In genomic region chrIII:4223668-4224127, ce11 we compare ENCODE assay signal across 1 worm cellular context.
A peak's percentile ranks its signal among the peaks of the same experiment; 100 is the strongest.
TF ChIP-seq lines count a peak whose summit lies in the region.

No protein-coding gene starts in this region.

TF ChIP-seq in whole organism, L1 larva, 84 proteins besides CTCF, POLR2A, EP300 and RAD21 (continued from another document):
- TF ChIP-seq ces-1 (GFP tag; optimal IDR thresholded peaks at IDR 0.05; lab: Kevin White, UChicago) (no peak), unc-30 (tag; optimal IDR thresholded peaks at IDR 0.05; lab: Kevin White, UChicago) (no peak), fkh-10 (GFP tag; optimal IDR thresholded peaks at IDR 0.05; lab: Kevin White, UChicago) (peak; percentile 83), efl-3 (GFP tag; optimal IDR thresholded peaks at IDR 0.05; lab: Kevin White, UChicago) (no peak), sup-37 (GFP tag; optimal IDR thresholded peaks at IDR 0.05; lab: Kevin White, UChicago) (peak; percentile 37), snpc-4 (tag; optimal IDR thresholded peaks at IDR 0.05; lab: Kevin White, UChicago) (peak; percentile 72), ets-5 (GFP tag; IDR thresholded peaks at IDR 0.05; lab: Robert Waterston, UW) (no peak), C16A3.4 (tag; optimal IDR thresholded peaks at IDR 0.05; lab: Kevin White, UChicago) (peak; percentile 79), C04F5.9 (tag; optimal IDR thresholded peaks at IDR 0.05; lab: Kevin White, UChicago) (no peak), ceh-63 (GFP tag; optimal IDR thresholded peaks at IDR 0.05; lab: Kevin White, UChicago) (no peak), lin-35 (GFP tag; optimal IDR thresholded peaks at IDR 0.05; lab: Kevin White, UChicago) (peak; percentile 73 to 77), grh-1 (GFP tag; IDR thresholded peaks at IDR 0.05; lab: Robert Waterston, UW) (no peak), egl-27 (tag; optimal IDR thresholded peaks at IDR 0.05; lab: Kevin White, UChicago) (peak; percentile 29 to 84), lir-3 (tag; optimal IDR thresholded peaks at IDR 0.05; lab: Kevin White, UChicago; ENCODE audit: poor library complexity) (peak; percentile 45), nhr-76 (tag; optimal IDR thresholded peaks at IDR 0.05; lab: Kevin White, UChicago) (no peak), fkh-8 (tag; optimal IDR thresholded peaks at IDR 0.05; lab: Kevin White, UChicago) (peak; percentile 95), nhr-77 (tag; optimal IDR thresholded peaks at IDR 0.05; lab: Kevin White, UChicago) (peak; percentile 87), mep-1 (tag; optimal IDR thresholded peaks at IDR 0.05; lab: Kevin White, UChicago) (peak; percentile 89), nhr-47 (tag; optimal IDR thresholded peaks at IDR 0.05; lab: Kevin White, UChicago) (peak; percentile 86), hpl-2 (GFP tag; optimal IDR thresholded peaks at IDR 0.05; lab: Kevin White, UChicago) (no peak), aly-2 (tag; optimal IDR thresholded peaks at IDR 0.05; lab: Kevin White, UChicago) (no peak), nhr-237 (tag; optimal IDR thresholded peaks at IDR 0.05; lab: Kevin White, UChicago) (peak; percentile 69), C34B4.2 (tag; optimal IDR thresholded peaks at IDR 0.05; lab: Kevin White, UChicago) (no peak), snu-23 (GFP tag; optimal IDR thresholded peaks at IDR 0.05; lab: Kevin White, UChicago) (peak; percentile 95), nhr-28 (tag; optimal IDR thresholded peaks at IDR 0.05; lab: Kevin White, UChicago) (no peak)
